Fruit fly (Drosophila melanogaster): Measurements from ENCODE around the gene CG42300.

Gene CG42300

DNA sequence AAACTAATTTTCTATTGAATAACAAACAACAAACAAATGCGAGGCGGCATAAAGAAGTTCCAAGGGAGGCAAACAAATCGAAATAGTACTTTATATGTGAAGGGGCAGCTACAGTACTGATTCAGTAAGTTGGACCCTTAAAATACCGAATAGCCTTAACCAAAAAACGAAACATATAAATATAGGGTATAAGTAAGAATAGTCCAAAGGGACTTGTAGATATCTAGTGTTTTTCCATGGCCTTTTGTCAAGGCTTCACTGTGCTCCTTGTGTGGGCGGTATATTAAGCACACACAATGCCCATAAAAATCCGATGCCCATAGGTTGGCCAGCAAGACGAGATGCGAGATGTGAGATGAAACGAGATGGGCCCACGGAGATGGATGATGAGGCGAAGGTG is 23.8 kb downstream of the CG42300 start (continued):
- TF ChIP-seq CG7357 (GFP tag; IDR thresholded peaks at IDR 0.05) (peak; percentile 22; the same call in 1 of the 3 replicates), lmd (GFP tag; IDR thresholded peaks at IDR 0.05) (peak; percentile 62), CG10321 (GFP tag; IDR thresholded peaks at IDR 0.05) (no peak), vnd (GFP tag; IDR thresholded peaks at IDR 0.05; ENCODE audit: partially characterized antibody) (no peak), unpg (GFP tag; optimal IDR thresholded peaks at IDR 0.05) (peak; percentile 45), chn (GFP tag; optimal IDR thresholded peaks at IDR 0.05) (no peak), pum (GFP tag; optimal IDR thresholded peaks at IDR 0.05) (peak; percentile 3), NC2β (GFP tag; optimal IDR thresholded peaks at IDR 0.05) (no peak), Sin3A (optimal IDR thresholded peaks at IDR 0.05) (no peak), danr (GFP tag; IDR thresholded peaks at IDR 0.05) (peak; percentile 30; the same call in 1 of the 2 replicates), Six4 (GFP tag; optimal IDR thresholded peaks at IDR 0.05) (no peak), Rx (GFP tag; IDR thresholded peaks at IDR 0.05) (0 out of 2 replicates have a peak, but pooled peaks have one; percentile 13), Lhr (GFP tag; optimal IDR thresholded peaks at IDR 0.05) (no peak), odd (GFP tag; optimal IDR thresholded peaks at IDR 0.05) (no peak), CG15073 (GFP tag; optimal IDR thresholded peaks at IDR 0.05) (no peak), CG33213 (GFP tag; optimal IDR thresholded peaks at IDR 0.05) (peak; percentile 2), Hey (tag; optimal IDR thresholded peaks at IDR 0.05) (no peak), slou (GFP tag; optimal IDR thresholded peaks at IDR 0.05) (no peak), Dad (GFP tag; optimal IDR thresholded peaks at IDR 0.05) (no peak), shn (GFP tag; optimal IDR thresholded peaks at IDR 0.05) (no peak), YL-1 (GFP tag; optimal IDR thresholded peaks at IDR 0.05) (no peak), Mrtf (GFP tag; IDR thresholded peaks at IDR 0.05) (0 out of 3 replicates have a peak, but pooled peaks have one; percentile 60), cato (GFP tag; optimal IDR thresholded peaks at IDR 0.05; ENCODE audit: borderline replicate concordance) (no peak), CG5180 (GFP tag; optimal IDR thresholded peaks at IDR 0.05) (no peak), CG9609 (GFP tag; optimal IDR thresholded peaks at IDR 0.05) (no peak), Hr51 (GFP tag; optimal IDR thresholded peaks at IDR 0.05) (peak in 1 of 2 experiments; percentile 45), Pdp1 (GFP tag; optimal IDR thresholded peaks at IDR 0.05) (peak; percentile 25 to 45), Poxn (GFP tag; IDR thresholded peaks at IDR 0.05) (no peak), aop (GFP tag; IDR thresholded peaks at IDR 0.05) (no peak), cwo (GFP tag; optimal IDR thresholded peaks at IDR 0.05) (peak; percentile 27), ro (GFP tag; IDR thresholded peaks at IDR 0.05) (no peak), org-1 (GFP tag; optimal IDR thresholded peaks at IDR 0.05) (peak; percentile 12), CG1529 (GFP tag; optimal IDR thresholded peaks at IDR 0.05) (no peak), gfzf (GFP tag; optimal IDR thresholded peaks at IDR 0.05) (no peak), chif (GFP tag; optimal IDR thresholded peaks at IDR 0.05) (peak; percentile 0 to 17), Xrp1 (GFP tag; IDR thresholded peaks at IDR 0.05) (0 out of 2 replicates have a peak, but pooled peaks have one; percentile 9), Atf3 (GFP tag; optimal IDR thresholded peaks at IDR 0.05) (no peak), Neu2 (GFP tag; optimal IDR thresholded peaks at IDR 0.05; ENCODE audit: borderline replicate concordance) (no peak), salm (tag; optimal IDR thresholded peaks at IDR 0.05) (no peak), tup (GFP tag; optimal IDR thresholded peaks at IDR 0.05) (no peak), CG3407 (GFP tag; optimal IDR thresholded peaks at IDR 0.05) (no peak), CG4617 (GFP tag; optimal IDR thresholded peaks at IDR 0.05; ENCODE audit: borderline replicate concordance) (no peak), vvl (GFP tag; IDR thresholded peaks at IDR 0.05) (peak; percentile 44; the same call in 1 of the 2 replicates), CG6765 (GFP tag; optimal IDR thresholded peaks at IDR 0.05) (no peak), fd96Cb (tag; optimal IDR thresholded peaks at IDR 0.05) (peak; percentile 24), CG10654 (GFP tag; optimal IDR thresholded peaks at IDR 0.05) (no peak), CG6854 (GFP tag; optimal IDR thresholded peaks at IDR 0.05) (no peak), chinmo (GFP tag; IDR thresholded peaks at IDR 0.05; ENCODE audit: partially characterized antibody) (no peak), CG16863 (GFP tag; optimal IDR thresholded peaks at IDR 0.05) (no peak), crol (GFP tag; IDR thresholded peaks at IDR 0.05) (no peak), pnt (GFP tag; optimal IDR thresholded peaks at IDR 0.05) (no peak)

Measured in whole organism, embryonic.